Fruit fly (Drosophila melanogaster) Kc167 (cell line): ENCODE measurements around the gene Vti1a.

ENCODE experiments used
- Myc ChIP-seq: fragments of >200 bp; optimal IDR thresholded peaks from 2 replicates; lab custom pipeline; 2017; ENCODE audit warnings: missing external identifiers
- Sin3A ChIP-seq: fragments of >200 bp; optimal IDR thresholded peaks from 2 replicates; lab custom pipeline; 2018; ENCODE audit warnings: missing external identifiers
- h ChIP-seq: fragments of >200 bp; optimal IDR thresholded peaks from 3 replicates; lab custom pipeline; 2018; ENCODE audit warnings: missing external identifiers
- insv ChIP-seq: fragments of >200 bp; optimal IDR thresholded peaks from 3 replicates; lab custom pipeline; 2018; ENCODE audit warnings: missing external identifiers
- psq ChIP-seq: fragments of >200 bp; optimal IDR thresholded peaks from 2 replicates; lab custom pipeline; 2017; ENCODE audit warnings: missing external identifiers
- ttk ChIP-seq: sonication (Bioruptor generic); optimal IDR thresholded peaks from 2 replicates; lab custom pipeline; 2017; ENCODE audit warnings: missing external identifiers

Gene Vti1a

dm6 chr3L:692699-693098, at the start of gene Vti1a:
Vti1a (minus strand) TSS chr3L:692919.
- no peak for TF ChIP-seq Sin3A (lab: Kevin White, UChicago)
- no peak for TF ChIP-seq h (lab: Kevin White, UChicago)
- no peak for TF ChIP-seq insv (lab: Kevin White, UChicago)
- TF ChIP-seq Myc (lab: Kevin White, UChicago), result no peak
- TF ChIP-seq ttk, result no peak
- no peak for TF ChIP-seq psq (lab: Kevin White, UChicago)

- no peak for TF ChIP-seq Sin3A (lab: Kevin White, UChicago)
- no peak for TF ChIP-seq ttk
- no peak for TF ChIP-seq h (lab: Kevin White, UChicago)
- TF ChIP-seq psq (lab: Kevin White, UChicago), result no peak
- no peak for TF ChIP-seq insv (lab: Kevin White, UChicago)
- TF ChIP-seq Myc (lab: Kevin White, UChicago), result no peak
Observed at dm6 chr3L:741687-742086, 49.0 kb upstream of the Vti1a start.

- TF ChIP-seq psq (lab: Kevin White, UChicago) (no peak), h (lab: Kevin White, UChicago) (no peak), insv (lab: Kevin White, UChicago) (no peak), ttk (no peak), Myc (lab: Kevin White, UChicago) (no peak), Sin3A (lab: Kevin White, UChicago) (no peak)
Observed at dm6 chr3L:739357-740130, 46.8 kb upstream of the Vti1a start.

dm6 chr3L:738523-739356, 46.0 kb upstream of the Vti1a start:
- no peak for TF ChIP-seq ttk
- no peak for TF ChIP-seq Sin3A (lab: Kevin White, UChicago)
- TF ChIP-seq psq (lab: Kevin White, UChicago), result no peak
- no peak for TF ChIP-seq h (lab: Kevin White, UChicago)
- no peak for TF ChIP-seq Myc (lab: Kevin White, UChicago)
- no peak for TF ChIP-seq insv (lab: Kevin White, UChicago)

- no peak for TF ChIP-seq h (lab: Kevin White, UChicago)
Observed at dm6 chr3L:737445-738116, 44.9 kb upstream of the Vti1a start.

DNA sequence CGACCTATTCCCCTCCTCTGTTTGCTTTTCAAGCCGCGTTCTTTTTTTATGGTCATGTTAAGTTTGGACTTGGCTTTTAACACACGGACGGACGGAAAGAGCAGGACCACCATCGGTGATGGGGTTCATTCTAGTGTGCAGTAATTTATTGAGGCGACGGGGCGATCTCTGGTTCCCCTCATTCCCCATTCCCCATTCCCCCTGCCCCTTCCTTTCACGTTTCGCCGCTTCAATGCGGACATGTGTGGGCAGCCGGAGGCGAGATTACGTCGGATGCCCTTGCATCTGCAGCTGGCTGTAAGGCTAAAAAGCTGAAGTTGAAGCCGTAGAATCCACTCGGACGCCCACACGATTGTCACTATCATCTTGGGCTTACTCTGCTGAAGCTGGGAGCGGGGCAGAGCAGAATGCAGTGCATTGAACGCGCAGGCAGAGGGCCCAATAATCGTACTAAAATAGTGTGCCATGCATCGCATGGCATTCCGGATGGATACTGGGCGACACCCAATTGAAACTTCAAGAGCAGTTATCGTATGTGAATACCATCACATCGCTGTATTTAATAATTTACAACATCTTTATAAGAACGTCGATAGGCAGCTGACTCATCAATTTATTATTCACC, 43.9 kb upstream of the Vti1a start:
- TF ChIP-seq psq (lab: Kevin White, UChicago) (no peak), h (lab: Kevin White, UChicago) (no peak), insv (lab: Kevin White, UChicago) (no peak), Myc (lab: Kevin White, UChicago) (no peak), ttk (no peak), Sin3A (lab: Kevin White, UChicago) (no peak)

DNA sequence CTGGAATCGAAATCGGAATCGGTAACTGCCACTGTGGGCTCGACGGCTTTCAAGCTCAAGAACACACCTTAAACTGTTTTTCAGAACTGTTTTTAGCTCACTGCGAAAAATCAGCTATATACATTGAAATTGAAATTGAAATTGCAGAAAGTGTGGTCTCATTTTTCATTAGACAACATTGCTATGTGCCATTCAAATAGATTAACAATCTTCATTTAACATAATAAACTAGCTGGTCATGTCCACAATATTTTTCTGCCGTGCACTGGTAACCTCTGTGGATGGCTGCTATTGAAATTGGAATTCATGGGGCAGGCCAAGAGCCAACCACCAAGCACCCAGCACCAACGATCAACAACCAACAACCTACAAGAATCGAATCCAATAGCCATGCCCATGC, 43.2 kb upstream of the Vti1a start:
- TF ChIP-seq h (lab: Kevin White, UChicago) (no peak), ttk (no peak), Sin3A (lab: Kevin White, UChicago) (no peak), psq (lab: Kevin White, UChicago) (no peak), Myc (lab: Kevin White, UChicago) (no peak), insv (lab: Kevin White, UChicago) (no peak)

dm6 chr3L:735315-735714, 42.6 kb upstream of the Vti1a start:
- TF ChIP-seq h (lab: Kevin White, UChicago) (no peak), Myc (lab: Kevin White, UChicago) (no peak), insv (lab: Kevin White, UChicago) (no peak), Sin3A (lab: Kevin White, UChicago) (no peak), ttk (no peak), psq (lab: Kevin White, UChicago) (no peak)

DNA sequence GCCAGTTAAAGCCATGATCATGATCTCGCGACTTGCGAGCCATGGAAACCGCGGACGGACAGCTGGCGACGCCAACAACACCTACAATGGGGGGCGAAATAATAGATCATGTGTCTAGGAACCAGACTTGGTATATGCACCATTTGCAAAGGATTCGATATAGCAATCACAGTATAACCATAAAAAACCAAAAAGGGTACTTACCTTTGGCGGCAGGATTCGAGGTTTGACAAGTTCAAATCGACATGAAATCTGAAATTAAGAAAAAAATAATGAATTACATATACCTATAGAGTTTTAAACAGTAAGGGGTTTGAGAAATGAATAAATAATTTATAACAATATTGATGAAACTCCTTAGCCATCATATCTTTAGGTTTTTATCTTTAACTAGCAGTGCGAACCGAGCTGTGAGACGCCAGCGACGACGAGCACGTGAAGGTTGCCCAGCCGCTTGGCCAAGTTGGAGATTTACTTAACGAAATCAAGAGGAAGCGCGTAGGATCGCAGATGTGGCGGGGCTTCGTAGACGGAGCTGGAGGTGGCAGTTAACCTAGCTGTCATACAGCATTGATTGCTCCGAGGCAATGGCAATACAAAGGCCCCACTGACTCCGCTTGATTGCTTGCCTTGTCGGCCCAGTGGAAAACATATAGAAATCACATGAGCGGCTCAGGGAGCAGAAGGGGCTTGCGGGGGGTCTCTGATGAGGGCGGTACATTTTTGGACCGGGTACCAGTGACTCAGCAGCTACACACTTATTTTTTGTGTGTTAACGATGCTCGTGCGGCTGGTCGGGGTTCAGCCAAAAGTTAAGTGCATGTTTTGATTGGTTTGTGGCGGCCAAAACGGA, 41.4 kb upstream of the Vti1a start:
- TF ChIP-seq insv (lab: Kevin White, UChicago) (no peak), ttk (no peak), psq (lab: Kevin White, UChicago) (no peak), Sin3A (lab: Kevin White, UChicago) (no peak), Myc (lab: Kevin White, UChicago) (no peak), h (lab: Kevin White, UChicago) (no peak)

dm6 chr3L:733174-733829, 40.6 kb upstream of the Vti1a start:
- TF ChIP-seq ttk, result no peak
- TF ChIP-seq Myc (lab: Kevin White, UChicago), result no peak
- no peak for TF ChIP-seq h (lab: Kevin White, UChicago)
